Worm (Caenorhabditis elegans) whole organism, young adult: ENCODE data around the gene cyp-35A4.

Source experiments
- B0035.1 ChIP-seq: sonication (generic microtip); optimal IDR thresholded peaks from 2 replicates; lab custom pipeline; 2016; ENCODE audit warnings: missing genetic modification characterization, mild to moderate bottlenecking, missing compliant biosample characterization, missing genotype, missing genetic modification reagents
- F23B12.7 ChIP-seq: sonication (generic microtip); optimal IDR thresholded peaks from 2 replicates; lab custom pipeline; 2017; ENCODE audit warnings: missing genetic modification characterization, mild to moderate bottlenecking, missing compliant biosample characterization, antibody characterized with exemption, moderate library complexity; ENCODE audit not compliant: insufficient read depth
- F49E8.2 ChIP-seq: sonication (generic microtip); optimal IDR thresholded peaks from 3 replicates; lab custom pipeline; 2017; ENCODE audit warnings: missing genetic modification characterization, mild to moderate bottlenecking, missing compliant biosample characterization, antibody characterized with exemption, moderate library complexity; ENCODE audit not compliant: insufficient read depth
- T26A5.8 ChIP-seq: sonication (generic microtip); optimal IDR thresholded peaks from 2 replicates; lab custom pipeline; 2016; ENCODE audit warnings: missing genetic modification characterization, missing compliant biosample characterization
- Y53F4B.3 ChIP-seq: fragments of 200-800 bp; sonication (Bioruptor generic); IDR thresholded peaks from 2 replicates; pipeline ENCODE4 v1.3.6; 2022; ENCODE audit warnings: missing genetic modification reagents, missing genetic modification characterization, missing compliant biosample characterization
- Y56A3A.18 ChIP-seq: fragments of 200-800 bp; sonication (Bioruptor generic); IDR thresholded peaks from 2 replicates; pipeline ENCODE4 v1.3.6; 2022; ENCODE audit warnings: missing genetic modification reagents, missing genetic modification characterization, missing compliant biosample characterization
- Y79H2A.3 ChIP-seq: fragments of 200-800 bp; sonication (Bioruptor generic); conservative IDR thresholded peaks from 2 replicates; pipeline ENCODE4 v1.3.6; 2022; ENCODE audit warnings: missing genetic modification reagents, missing genetic modification characterization, missing compliant biosample characterization
- Y95B8A.8 ChIP-seq: fragments of 200-800 bp; sonication (Bioruptor generic); IDR thresholded peaks from 2 replicates; pipeline ENCODE4 v1.3.6; 2022; ENCODE audit warnings: missing genetic modification reagents, missing genetic modification characterization, missing compliant biosample characterization
- akir-1 ChIP-seq: fragments of 200-800 bp; sonication (Bioruptor generic); optimal IDR thresholded peaks from 2 replicates; lab custom pipeline; 2018; ENCODE audit warnings: mild to moderate bottlenecking, missing genetic modification characterization, moderate library complexity, missing compliant biosample characterization
- ama-1 ChIP-seq, 3 experiments: fragments of 150-350 bp in 1 of 3; sonication (generic microtip) in 2 of 3; optimal IDR thresholded peaks; 2 replicates each; lab custom pipeline; 2014 to 2018; ENCODE audit warnings: missing biosample characterization in 2 of 3, missing genetic modification characterization in 2 of 3, missing genetic modification reagents in 2 of 3
- aptf-2 ChIP-seq: fragments of 200-800 bp; sonication (Bioruptor generic); conservative IDR thresholded peaks from 2 replicates; pipeline ENCODE4 v1.3.6; 2022; ENCODE audit warnings: missing genetic modification reagents, missing genetic modification characterization, missing compliant biosample characterization
- attf-3 ChIP-seq: fragments of 200-800 bp; sonication (Bioruptor generic); conservative IDR thresholded peaks from 2 replicates; pipeline ENCODE4 v1.3.6; 2022; ENCODE audit warnings: missing genetic modification reagents, missing genetic modification characterization, missing compliant biosample characterization
- attf-5 ChIP-seq: fragments of 200-800 bp; sonication (Bioruptor generic); optimal IDR thresholded peaks from 2 replicates; lab custom pipeline; 2018; ENCODE audit warnings: mild to moderate bottlenecking, missing genetic modification characterization, missing compliant biosample characterization
- ceh-100 ChIP-seq: fragments of 200-800 bp; sonication (Bioruptor generic); IDR thresholded peaks from 2 replicates; pipeline ENCODE4 v1.3.6; 2022; ENCODE audit warnings: missing genetic modification reagents, missing genetic modification characterization, missing compliant biosample characterization
- ceh-27 ChIP-seq: fragments of 200-800 bp; sonication (Bioruptor generic); optimal IDR thresholded peaks from 2 replicates; lab custom pipeline; 2018; ENCODE audit warnings: mild to moderate bottlenecking, missing genetic modification characterization, moderate library complexity, missing compliant biosample characterization
- ceh-58 ChIP-seq: fragments of 200-800 bp; sonication (Bioruptor generic); IDR thresholded peaks from 2 replicates; pipeline ENCODE4 v1.3.6; 2022; ENCODE audit warnings: missing genetic modification characterization, missing compliant biosample characterization
- chd-7 ChIP-seq: sonication (generic microtip); optimal IDR thresholded peaks from 2 replicates; lab custom pipeline; 2016; ENCODE audit warnings: mild to moderate bottlenecking, missing genetic modification characterization, moderate library complexity, missing compliant biosample characterization
- die-1 ChIP-seq: sonication (generic microtip); optimal IDR thresholded peaks from 2 replicates; lab custom pipeline; 2016; ENCODE audit warnings: missing genotype, mild to moderate bottlenecking, missing genetic modification characterization, missing compliant biosample characterization
- dpl-1 ChIP-seq: fragments of 150-350 bp; optimal IDR thresholded peaks from 2 replicates; lab custom pipeline; 2014; ENCODE audit warnings: missing biosample characterization, missing genetic modification reagents, missing genetic modification characterization
- egl-18 ChIP-seq: fragments of 200-800 bp; sonication (Bioruptor generic); IDR thresholded peaks from 2 replicates; pipeline ENCODE4 v1.3.6; 2022; ENCODE audit warnings: missing genetic modification reagents, missing genetic modification characterization, missing compliant biosample characterization
- egl-44 ChIP-seq: fragments of 200-800 bp; sonication (Bioruptor generic); IDR thresholded peaks from 2 replicates; pipeline ENCODE4 v1.3.6; 2022; ENCODE audit warnings: missing genetic modification reagents, missing genetic modification characterization, missing compliant biosample characterization
- ekl-4 ChIP-seq: fragments of 200-800 bp; sonication (Bioruptor generic); IDR thresholded peaks from 2 replicates; pipeline ENCODE4 v1.3.6; 2022; ENCODE audit warnings: missing genetic modification reagents, missing genetic modification characterization, missing compliant biosample characterization
- hlh-12 ChIP-seq: sonication (generic microtip); optimal IDR thresholded peaks from 2 replicates; lab custom pipeline; 2016; ENCODE audit warnings: missing genetic modification characterization, missing compliant biosample characterization
- hlh-26 ChIP-seq: fragments of 200-800 bp; sonication (Bioruptor generic); conservative IDR thresholded peaks from 2 replicates; pipeline ENCODE4 v1.3.6; 2022; ENCODE audit warnings: missing genetic modification reagents, missing genetic modification characterization, missing compliant biosample characterization
- hmg-20 ChIP-seq: fragments of 200-800 bp; sonication (Bioruptor generic); IDR thresholded peaks from 2 replicates; pipeline ENCODE4 v1.3.6; 2022; ENCODE audit warnings: missing genetic modification reagents, missing genetic modification characterization, missing compliant biosample characterization
- hsf-1 ChIP-seq: fragments of 200-800 bp; sonication (Bioruptor generic); IDR thresholded peaks from 2 replicates; pipeline ENCODE4 v1.3.6; 2022; ENCODE audit warnings: missing genetic modification reagents, missing genetic modification characterization, missing compliant biosample characterization
- lir-1 ChIP-seq: fragments of 200-800 bp; sonication (Bioruptor generic); conservative IDR thresholded peaks from 2 replicates; pipeline ENCODE4 v1.3.6; 2022; ENCODE audit warnings: missing genetic modification reagents, missing genetic modification characterization, missing compliant biosample characterization
- lsl-1 ChIP-seq: fragments of 200-800 bp; sonication (Bioruptor generic); optimal IDR thresholded peaks from 2 replicates; lab custom pipeline; 2018; ENCODE audit warnings: mild to moderate bottlenecking, missing genetic modification characterization, moderate library complexity, missing compliant biosample characterization
- madf-10 ChIP-seq: sonication (generic microtip); optimal IDR thresholded peaks from 2 replicates; lab custom pipeline; 2016; ENCODE audit warnings: mild to moderate bottlenecking, missing genetic modification characterization, missing compliant biosample characterization
- mes-4 ChIP-seq: sonication (generic microtip); optimal IDR thresholded peaks from 2 replicates; lab custom pipeline; 2016; ENCODE audit warnings: missing genotype, missing genetic modification characterization, missing compliant biosample characterization
- mxl-1 ChIP-seq: sonication (generic microtip); optimal IDR thresholded peaks from 2 replicates; lab custom pipeline; 2016; ENCODE audit warnings: missing genetic modification characterization, missing compliant biosample characterization
- nhr-80 ChIP-seq: sonication (generic microtip); optimal IDR thresholded peaks from 2 replicates; lab custom pipeline; 2016; ENCODE audit warnings: missing genetic modification characterization, missing compliant biosample characterization
- rec-8 ChIP-seq, 2 experiments: sonication (generic microtip); optimal IDR thresholded peaks; 2 replicates each; lab custom pipeline; 2016; ENCODE audit warnings: mild to moderate bottlenecking in 2 of 2, missing genetic modification characterization in 2 of 2, missing genetic modification reagents in 2 of 2, missing genotype in 2 of 2, missing biosample characterization in 1 of 2, missing compliant biosample characterization in 1 of 2, moderate library complexity in 1 of 2
- snpc-3.4 ChIP-seq: sonication (generic microtip); optimal IDR thresholded peaks from 2 replicates; lab custom pipeline; 2017; ENCODE audit warnings: missing genetic modification characterization, mild to moderate bottlenecking, missing compliant biosample characterization, antibody characterized with exemption, moderate library complexity, missing genotype, missing genetic modification reagents
- xnd-1 ChIP-seq: sonication (generic microtip); optimal IDR thresholded peaks from 2 replicates; lab custom pipeline; 2016; ENCODE audit warnings: missing genotype, missing genetic modification reagents, missing genetic modification characterization, missing compliant biosample characterization
- zfh-2 ChIP-seq: fragments of 200-800 bp; sonication (Bioruptor generic); conservative IDR thresholded peaks from 2 replicates; pipeline ENCODE4 v1.3.6; 2022; ENCODE audit warnings: missing genetic modification reagents, missing genetic modification characterization, missing compliant biosample characterization
- ztf-18 ChIP-seq: sonication (generic microtip); optimal IDR thresholded peaks from 2 replicates; lab custom pipeline; 2016; ENCODE audit warnings: missing genotype, mild to moderate bottlenecking, missing genetic modification characterization, missing compliant biosample characterization
- ztf-22 ChIP-seq: fragments of 200-800 bp; sonication (Bioruptor generic); optimal IDR thresholded peaks from 2 replicates; lab custom pipeline; 2018; ENCODE audit warnings: mild to moderate bottlenecking, missing genetic modification characterization, moderate library complexity, missing compliant biosample characterization
- ztf-28 ChIP-seq: fragments of 200-800 bp; sonication (Bioruptor generic); IDR thresholded peaks from 2 replicates; pipeline ENCODE4 v1.3.6; 2022; ENCODE audit warnings: missing genetic modification reagents, missing genetic modification characterization, missing compliant biosample characterization
- ztf-3 ChIP-seq: fragments of 200-800 bp; sonication (Bioruptor generic); optimal IDR thresholded peaks from 2 replicates; lab custom pipeline; 2018; ENCODE audit warnings: mild to moderate bottlenecking, missing genetic modification characterization, missing compliant biosample characterization

Gene cyp-35A4

ce11 chrV:3992334-3992733, 39.1 kb upstream of the cyp-35A4 start:
- TF ChIP-seq mxl-1 (tag; lab: Kevin White, UChicago) = no peak
- TF ChIP-seq ceh-27 = no peak
- no peak for TF ChIP-seq Y95B8A.8 (GFP tag; lab: Robert Waterston, UW)
- TF ChIP-seq lir-1 (GFP tag; lab: Robert Waterston, UW) = no peak
- TF ChIP-seq ceh-58 (GFP tag; lab: Robert Waterston, UW) = no peak
- TF ChIP-seq madf-10 (tag; lab: Kevin White, UChicago) = no peak
- no peak for TF ChIP-seq ztf-22 (GFP tag; lab: Kevin White, UChicago)
- TF ChIP-seq akir-1 (GFP tag; lab: Kevin White, UChicago) = no peak
- TF ChIP-seq Y56A3A.18 (GFP tag; lab: Robert Waterston, UW) = no peak
- no peak for TF ChIP-seq chd-7 (tag; lab: Kevin White, UChicago)
- no peak for TF ChIP-seq egl-18 (GFP tag; lab: Robert Waterston, UW)
- no peak for TF ChIP-seq F23B12.7 (tag; lab: Kevin White, UChicago)
- no peak for TF ChIP-seq egl-44 (GFP tag; lab: Robert Waterston, UW)
- TF ChIP-seq zfh-2 (GFP tag; lab: Robert Waterston, UW) = no peak
- TF ChIP-seq attf-3 (GFP tag; lab: Robert Waterston, UW) = no peak
- TF ChIP-seq dpl-1 (GFP tag; lab: Kevin White, UChicago) = no peak
- TF ChIP-seq ztf-28 (GFP tag; lab: Robert Waterston, UW) = no peak
- no peak for TF ChIP-seq xnd-1

ce11 chrV:3994048-3994447, 37.4 kb upstream of the cyp-35A4 start, which contains the start of gene K09D9.9:
Gene K09D9.9, minus strand, starts transcription at chrV:3994148.
- no peak for TF ChIP-seq hmg-20 (GFP tag; lab: Robert Waterston, UW)
- TF ChIP-seq nhr-80 (tag; lab: Kevin White, UChicago) = no peak
- no peak for TF ChIP-seq hsf-1 (GFP tag; lab: Robert Waterston, UW)
- TF ChIP-seq chd-7 (tag; lab: Kevin White, UChicago) = no peak
- TF ChIP-seq B0035.1 (tag; lab: Kevin White, UChicago) = no peak
- no peak for TF ChIP-seq ceh-100 (GFP tag; lab: Robert Waterston, UW)
- TF ChIP-seq rec-8 (tag; optimal IDR thresholded peaks at IDR 0.05; lab: Kevin White, UChicago) = no peak
- no peak for TF ChIP-seq hlh-12 (tag; lab: Kevin White, UChicago)
- TF ChIP-seq ama-1 (optimal IDR thresholded peaks at IDR 0.05; lab: Kevin White, UChicago) = no peak
- TF ChIP-seq ama-1 (GFP tag; optimal IDR thresholded peaks at IDR 0.05; lab: Kevin White, UChicago) = no peak
- TF ChIP-seq ztf-28 (GFP tag; lab: Robert Waterston, UW) = no peak
- no peak for TF ChIP-seq F49E8.2 (tag; lab: Kevin White, UChicago)

- TF ChIP-seq ztf-18 (tag; lab: Kevin White, UChicago) (no peak), dpl-1 (GFP tag; lab: Kevin White, UChicago) (no peak), akir-1 (GFP tag; lab: Kevin White, UChicago) (no peak), ekl-4 (no peak), ama-1 (optimal IDR thresholded peaks at IDR 0.05; lab: Kevin White, UChicago) (no peak), ama-1 (GFP tag; optimal IDR thresholded peaks at IDR 0.05; lab: Kevin White, UChicago) (no peak), die-1 (tag; lab: Kevin White, UChicago) (no peak), attf-5 (GFP tag; lab: Kevin White, UChicago) (no peak), T26A5.8 (tag; lab: Kevin White, UChicago) (no peak), ztf-3 (GFP tag; lab: Kevin White, UChicago) (no peak), lsl-1 (no peak), aptf-2 (GFP tag; lab: Robert Waterston, UW) (no peak), madf-10 (tag; lab: Kevin White, UChicago) (no peak), Y79H2A.3 (no peak), Y53F4B.3 (GFP tag; lab: Robert Waterston, UW) (no peak), hlh-26 (GFP tag; lab: Robert Waterston, UW) (no peak), hsf-1 (GFP tag; lab: Robert Waterston, UW) (no peak), snpc-3.4 (no peak), mes-4 (no peak), Y56A3A.18 (GFP tag; lab: Robert Waterston, UW) (no peak)
- TF ChIP-seq, all 124 proteins: peak for 0
Measured at ce11 chrV:3995838-3996237, 35.6 kb upstream of the cyp-35A4 start, which contains the start of gene srx-62. Gene srx-62, minus strand, starts transcription at chrV:3995938.
